Worm (Caenorhabditis elegans) whole organism, late embryonic: Measurements from ENCODE around the gene sar-1.

Experiments used
- ama-1 ChIP-seq: fragments of 150-350 bp; optimal IDR thresholded peaks from 2 replicates; lab custom pipeline; 2014
- ceh-19 ChIP-seq: fragments of 200-800 bp; sonication (Bioruptor generic); optimal IDR thresholded peaks from 2 replicates; lab custom pipeline; 2018; ENCODE audit warnings: mild to moderate bottlenecking, missing genetic modification characterization, missing compliant biosample characterization
- ceh-34 ChIP-seq: sonication (generic microtip); optimal IDR thresholded peaks from 2 replicates; lab custom pipeline; 2016; ENCODE audit warnings: mild to moderate bottlenecking, missing genetic modification characterization, missing compliant biosample characterization
- nfya-1 ChIP-seq: sonication (generic microtip); optimal IDR thresholded peaks from 2 replicates; lab custom pipeline; 2017; ENCODE audit warnings: missing genetic modification characterization, mild to moderate bottlenecking, missing compliant biosample characterization, antibody characterized with exemption, moderate library complexity
- npax-4 ChIP-seq: sonication (generic microtip); optimal IDR thresholded peaks from 2 replicates; lab custom pipeline; 2016; ENCODE audit warnings: missing genetic modification characterization, missing compliant biosample characterization
- rnt-1 ChIP-seq: sonication (generic microtip); optimal IDR thresholded peaks from 2 replicates; lab custom pipeline; 2016; ENCODE audit warnings: missing genetic modification characterization, missing compliant biosample characterization

DNA sequence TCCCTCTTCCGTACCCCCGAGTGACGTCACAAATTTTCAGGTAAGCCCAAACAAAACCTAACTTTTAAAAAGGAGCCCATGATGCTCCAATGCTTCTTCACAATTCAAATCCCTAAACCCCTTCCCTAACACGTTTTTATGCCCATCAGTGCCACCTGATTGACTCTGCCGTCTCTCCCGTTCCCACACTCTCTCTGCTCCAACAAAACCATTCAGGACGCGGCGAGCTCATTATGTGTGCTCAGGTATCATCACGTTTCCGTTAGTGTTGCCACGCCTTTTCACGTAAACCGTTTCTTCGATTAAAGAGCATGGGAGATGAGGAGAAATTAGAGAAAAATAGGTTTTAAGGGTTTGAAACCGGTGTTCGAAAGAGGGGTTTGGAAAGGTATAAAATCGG, 50.0 kb downstream of the sar-1 start, which contains the start of gene M01H9.2:
- TF ChIP-seq ama-1, result no peak
- no peak for TF ChIP-seq nfya-1
- TF ChIP-seq ceh-34 (tag; lab: Kevin White, UChicago), result no peak
- no peak for TF ChIP-seq npax-4 (tag; lab: Kevin White, UChicago)
- TF ChIP-seq ceh-19, result no peak
- no peak for TF ChIP-seq rnt-1
